Fruit fly (Drosophila melanogaster): ENCODE data around the gene CG15211.

Gene CG15211

DNA sequence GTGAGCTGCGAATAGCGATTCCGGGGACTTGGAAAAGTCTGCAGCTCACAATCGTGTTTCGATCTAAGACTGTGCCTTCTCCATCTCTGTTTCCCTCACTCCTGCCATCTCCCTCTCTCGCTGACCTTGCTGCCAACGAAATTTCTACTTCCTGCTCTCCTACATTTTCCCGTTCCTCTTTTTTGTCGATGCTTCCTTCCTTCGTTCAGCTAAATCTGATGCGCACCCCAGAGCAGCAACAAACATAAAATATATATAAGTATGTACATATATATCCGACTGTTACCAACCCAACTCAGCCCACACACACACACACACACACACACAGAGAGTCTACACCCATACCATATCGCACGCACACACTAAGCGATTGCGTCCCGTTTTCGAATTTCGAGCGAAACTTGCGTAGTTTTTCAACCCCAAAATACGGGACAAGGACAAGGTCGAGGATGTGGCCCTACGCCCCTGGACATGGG is 51.9 kb downstream of the CG15211 start, which contains the start of gene Imp:
TSS of gene Imp (minus strand) at position 51 of the 476 bp plus-strand sequence.
- TF ChIP-seq salr (GFP tag; optimal IDR thresholded peaks at IDR 0.05): no peak
- TF ChIP-seq Smox (GFP tag; optimal IDR thresholded peaks at IDR 0.05): no peak
- no peak for TF ChIP-seq eg (GFP tag; IDR thresholded peaks at IDR 0.05)
- TF ChIP-seq Met (GFP tag; optimal IDR thresholded peaks at IDR 0.05): no peak
- TF ChIP-seq CG10669 (GFP tag; optimal IDR thresholded peaks at IDR 0.05): no peak
- TF ChIP-seq Sox15 (GFP tag; optimal IDR thresholded peaks at IDR 0.05): no peak

DNA sequence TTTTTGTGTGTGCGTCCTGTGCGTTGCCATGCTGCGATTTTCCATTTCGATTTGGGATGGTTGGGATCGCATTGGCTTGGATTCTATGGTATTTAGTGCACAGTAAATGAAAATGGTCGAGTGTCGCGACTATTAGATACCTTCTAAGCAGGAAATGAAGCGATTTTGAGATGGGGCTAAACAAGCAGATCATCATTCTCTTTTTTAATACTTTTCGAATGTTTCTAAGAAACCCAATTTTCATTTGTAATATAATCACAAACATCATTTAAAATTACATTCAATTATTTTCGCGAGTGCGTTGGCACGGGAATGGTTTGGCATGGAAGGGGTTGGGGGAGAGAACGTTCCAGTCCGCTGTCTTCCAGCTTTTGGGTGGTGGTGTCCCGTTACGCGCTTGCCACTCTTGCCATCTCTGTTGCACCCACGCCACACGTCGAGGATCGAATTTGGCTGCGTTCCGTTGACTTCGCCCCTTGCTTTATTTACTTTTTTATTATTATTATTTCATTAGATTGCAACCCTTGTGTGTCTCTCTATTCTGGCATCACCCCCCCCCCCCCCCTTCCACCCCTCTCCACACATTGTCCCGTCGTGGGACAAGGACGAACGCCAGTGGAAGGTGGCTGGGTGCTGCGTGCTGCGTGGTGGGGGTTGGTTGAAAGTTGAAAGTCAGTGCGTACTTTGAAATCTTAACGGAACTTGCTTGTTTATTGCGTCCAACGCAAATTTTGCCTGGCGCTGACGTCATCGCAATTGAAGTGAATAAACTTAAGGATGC is 53.2 kb downstream of the CG15211 start:
- TF ChIP-seq dsx (GFP tag; optimal IDR thresholded peaks at IDR 0.05; ENCODE audit: poor library complexity, severe bottlenecking): no peak
- TF ChIP-seq esn (GFP tag; optimal IDR thresholded peaks at IDR 0.05): no peak
- TF ChIP-seq CG6276 (GFP tag; optimal IDR thresholded peaks at IDR 0.05): no peak
- TF ChIP-seq CG10669 (GFP tag; optimal IDR thresholded peaks at IDR 0.05): no peak
- TF ChIP-seq CG9139 (GFP tag; optimal IDR thresholded peaks at IDR 0.05): no peak
- no peak for TF ChIP-seq CG10631 (GFP tag; optimal IDR thresholded peaks at IDR 0.05)
- no peak for TF ChIP-seq Hr39 (GFP tag; optimal IDR thresholded peaks at IDR 0.05)
- TF ChIP-seq Smox (GFP tag; optimal IDR thresholded peaks at IDR 0.05): no peak
- TF ChIP-seq acj6 (GFP tag; optimal IDR thresholded peaks at IDR 0.05): no peak
- no peak for TF ChIP-seq Sox14 (GFP tag; optimal IDR thresholded peaks at IDR 0.05)
- TF ChIP-seq CG3032 (tag; optimal IDR thresholded peaks at IDR 0.05): no peak
- TF ChIP-seq CG6163 (GFP tag; IDR thresholded peaks at IDR 0.05): no peak
- TF ChIP-seq CG3919 (GFP tag; optimal IDR thresholded peaks at IDR 0.05): no peak
- TF ChIP-seq topi (GFP tag; optimal IDR thresholded peaks at IDR 0.05): no peak
- no peak for TF ChIP-seq Lpt (GFP tag; optimal IDR thresholded peaks at IDR 0.05)
- no peak for TF ChIP-seq CG34406 (GFP tag; optimal IDR thresholded peaks at IDR 0.05)
- TF ChIP-seq spab (GFP tag; optimal IDR thresholded peaks at IDR 0.05): no peak
- no peak for TF ChIP-seq cyc (GFP tag; optimal IDR thresholded peaks at IDR 0.05)
- no peak for TF ChIP-seq lz (GFP tag; optimal IDR thresholded peaks at IDR 0.05)

- TF ChIP-seq CG16779 (tag; optimal IDR thresholded peaks at IDR 0.05) (no peak), CG1621 (tag; optimal IDR thresholded peaks at IDR 0.05) (no peak), spab (GFP tag; optimal IDR thresholded peaks at IDR 0.05) (peak; percentile 30), CG6854 (GFP tag; optimal IDR thresholded peaks at IDR 0.05) (no peak), cyc (GFP tag; optimal IDR thresholded peaks at IDR 0.05) (no peak), Smox (GFP tag; optimal IDR thresholded peaks at IDR 0.05) (no peak), Sox102F (GFP tag; optimal IDR thresholded peaks at IDR 0.05) (peak; percentile 5), Ets96B (tag; optimal IDR thresholded peaks at IDR 0.05) (peak; percentile 27), ss (GFP tag; optimal IDR thresholded peaks at IDR 0.05) (peak in 1 of 2 experiments; percentile 23), Hr38 (GFP tag; optimal IDR thresholded peaks at IDR 0.05) (no peak), CG15336 (GFP tag; IDR thresholded peaks at IDR 0.05) (no peak), CG8632 (GFP tag; optimal IDR thresholded peaks at IDR 0.05) (no peak), lz (GFP tag; optimal IDR thresholded peaks at IDR 0.05) (no peak), Gug (GFP tag; IDR thresholded peaks at IDR 0.05) (no peak), Sox15 (GFP tag; optimal IDR thresholded peaks at IDR 0.05) (no peak), CG11902 (GFP tag; optimal IDR thresholded peaks at IDR 0.05) (no peak), CG31627 (GFP tag; optimal IDR thresholded peaks at IDR 0.05) (no peak), Sox14 (GFP tag; optimal IDR thresholded peaks at IDR 0.05) (no peak), eg (GFP tag; IDR thresholded peaks at IDR 0.05) (no peak), salr (GFP tag; optimal IDR thresholded peaks at IDR 0.05) (no peak), pdm3 (GFP tag; optimal IDR thresholded peaks at IDR 0.05) (no peak), CG3032 (tag; optimal IDR thresholded peaks at IDR 0.05) (peak; percentile 35), svp (GFP tag) (peak; percentile 74), Hr39 (GFP tag; optimal IDR thresholded peaks at IDR 0.05) (no peak), acj6 (GFP tag; optimal IDR thresholded peaks at IDR 0.05) (peak; percentile 20), CG4318 (GFP tag; optimal IDR thresholded peaks at IDR 0.05) (no peak), CG6792 (GFP tag; optimal IDR thresholded peaks at IDR 0.05) (peak; percentile 27), Lpt (GFP tag; optimal IDR thresholded peaks at IDR 0.05) (no peak), Ets21C (GFP tag; optimal IDR thresholded peaks at IDR 0.05) (no peak), fd85E (GFP tag; optimal IDR thresholded peaks at IDR 0.05) (no peak), dac (GFP tag; optimal IDR thresholded peaks at IDR 0.05) (no peak), CG11294 (GFP tag; IDR thresholded peaks at IDR 0.05) (no peak), CG8119 (GFP tag; IDR thresholded peaks at IDR 0.05) (no peak), CG10669 (GFP tag; optimal IDR thresholded peaks at IDR 0.05) (peak; percentile 6), fkh (GFP tag; optimal IDR thresholded peaks at IDR 0.05) (no peak), dsx (GFP tag; optimal IDR thresholded peaks at IDR 0.05; ENCODE audit: poor library complexity, severe bottlenecking) (no peak)
Measured at dm6 chrX:10827301-10827700, 55.0 kb downstream of the CG15211 start.
